Fruit fly (Drosophila melanogaster) whole organism, embryonic: ENCODE results near the gene Bug22.

Experiments used
- ATbp ChIP-seq: fragments of 200-800 bp; sonication (Bioruptor generic); optimal IDR thresholded peaks from 2 replicates; lab custom pipeline; 2017; ENCODE audit warnings: missing biosample characterization, mild to moderate bottlenecking, missing genetic modification characterization, missing genetic modification reagents
- Aef1 ChIP-seq: fragments of 200-800 bp; sonication (Bioruptor generic); IDR thresholded peaks from 3 replicates; pipeline ENCODE4 v1.3.6; 2022; ENCODE audit warnings: missing biosample characterization, missing genetic modification characterization
- CG10462 ChIP-seq: fragments of 200-800 bp; sonication (Bioruptor generic); optimal IDR thresholded peaks from 2 replicates; lab custom pipeline; 2016; ENCODE audit warnings: missing biosample characterization, missing genetic modification characterization
- CG11723 ChIP-seq: fragments of 200-800 bp; sonication (Bioruptor generic); optimal IDR thresholded peaks from 2 replicates; lab custom pipeline; 2017; ENCODE audit warnings: missing biosample characterization, mild to moderate bottlenecking, missing genetic modification characterization
- CG13123 ChIP-seq: fragments of 200-800 bp; sonication (Bioruptor generic); optimal IDR thresholded peaks from 2 replicates; lab custom pipeline; 2016; ENCODE audit warnings: missing biosample characterization, missing genetic modification characterization
- CG13424 ChIP-seq: fragments of 200-800 bp; sonication (Bioruptor generic); optimal IDR thresholded peaks from 2 replicates; lab custom pipeline; 2019; ENCODE audit warnings: missing biosample characterization, mild to moderate bottlenecking, missing genetic modification characterization, moderate library complexity
- CG13624 ChIP-seq: fragments of 200-800 bp; sonication (Bioruptor generic); optimal IDR thresholded peaks from 2 replicates; lab custom pipeline; 2016; ENCODE audit warnings: missing biosample characterization, missing genetic modification characterization
- CG14441 ChIP-seq: fragments of 200-800 bp; sonication (Bioruptor generic); IDR thresholded peaks from 2 replicates; pipeline ENCODE4 v1.3.6; 2022; ENCODE audit warnings: missing biosample characterization, missing genetic modification characterization
- CG16779 ChIP-seq: fragments of 200-800 bp; sonication (Bioruptor generic); IDR thresholded peaks from 2 replicates; pipeline ENCODE4 v1.3.6; 2022; ENCODE audit warnings: missing biosample characterization, missing genetic modification characterization
- CG16863 ChIP-seq: fragments of 200-800 bp; sonication (Bioruptor generic); optimal IDR thresholded peaks from 3 replicates; lab custom pipeline; 2016; ENCODE audit warnings: missing biosample characterization, missing genetic modification characterization
- CG17802 ChIP-seq: fragments of 200-800 bp; sonication (Bioruptor generic); optimal IDR thresholded peaks from 2 replicates; lab custom pipeline; 2018; ENCODE audit warnings: missing biosample characterization, mild to moderate bottlenecking, missing genetic modification characterization, moderate library complexity
- CG17829 ChIP-seq: fragments of 200-800 bp; optimal IDR thresholded peaks from 2 replicates; lab custom pipeline; 2019; ENCODE audit warnings: missing biosample characterization, mild to moderate bottlenecking, missing genetic modification characterization, moderate library complexity
- CG1792 ChIP-seq: fragments of 200-800 bp; sonication (Bioruptor generic); optimal IDR thresholded peaks from 2 replicates; lab custom pipeline; 2016; ENCODE audit warnings: missing biosample characterization, missing genetic modification characterization
- CG3407 ChIP-seq: fragments of 200-800 bp; sonication (Bioruptor generic); optimal IDR thresholded peaks from 2 replicates; lab custom pipeline; 2018; ENCODE audit warnings: missing biosample characterization, mild to moderate bottlenecking, missing genetic modification characterization
- CG3847 ChIP-seq: fragments of 200-800 bp; sonication (Bioruptor generic); IDR thresholded peaks from 2 replicates; pipeline ENCODE4 v1.3.6; 2022; ENCODE audit warnings: missing biosample characterization, missing genetic modification characterization
- CG43689 ChIP-seq: fragments of 200-800 bp; sonication (Bioruptor generic); IDR thresholded peaks from 2 replicates; pipeline ENCODE4 v1.3.6; 2022; ENCODE audit warnings: missing biosample characterization, missing genetic modification characterization
- CG7372 ChIP-seq: fragments of 200-800 bp; sonication (Bioruptor generic); IDR thresholded peaks from 2 replicates; pipeline ENCODE4 v1.3.6; 2022; ENCODE audit warnings: missing biosample characterization, missing genetic modification characterization
- CG7556 ChIP-seq: fragments of 200-800 bp; sonication (Bioruptor generic); optimal IDR thresholded peaks from 2 replicates; lab custom pipeline; 2017; ENCODE audit warnings: missing biosample characterization, mild to moderate bottlenecking, missing genetic modification characterization
- CG7963 ChIP-seq: fragments of 200-800 bp; sonication (Bioruptor generic); IDR thresholded peaks from 3 replicates; pipeline ENCODE4 v1.3.6; 2022; ENCODE audit warnings: missing biosample characterization, missing genetic modification characterization; ENCODE audit not compliant: partially characterized antibody
- CG8944 ChIP-seq: fragments of 200-800 bp; sonication (Bioruptor generic); optimal IDR thresholded peaks from 3 replicates; lab custom pipeline; 2016; ENCODE audit warnings: missing biosample characterization, missing genetic modification characterization
- CG9817 ChIP-seq: fragments of 200-800 bp; sonication (Bioruptor generic); optimal IDR thresholded peaks from 2 replicates; lab custom pipeline; 2018; ENCODE audit warnings: missing biosample characterization, mild to moderate bottlenecking, missing genetic modification characterization, moderate library complexity
- Dad ChIP-seq: fragments of 200-800 bp; sonication (Bioruptor generic); optimal IDR thresholded peaks from 3 replicates; lab custom pipeline; 2016; ENCODE audit warnings: missing biosample characterization, missing genetic modification characterization
- Dfd ChIP-seq, 2 experiments: fragments of >200 bp; optimal IDR thresholded peaks; 2 replicates each; lab custom pipeline; 2017; ENCODE audit warnings: missing biosample characterization in 2 of 2, missing genetic modification characterization in 2 of 2
- Dll ChIP-seq: fragments of 200-800 bp; sonication (Bioruptor generic); IDR thresholded peaks from 4 replicates; pipeline ENCODE4 v1.3.6; 2022; ENCODE audit warnings: missing biosample characterization, missing genetic modification characterization; ENCODE audit not compliant: partially characterized antibody
- E2f1 ChIP-seq: fragments of 200-800 bp; sonication (Bioruptor generic); IDR thresholded peaks from 2 replicates; pipeline ENCODE4 v1.3.6; 2022; ENCODE audit warnings: missing biosample characterization, missing genetic modification characterization
- Eip74EF ChIP-seq, 2 experiments: fragments of 200-800 bp in 1 of 2; fragments of >200 bp in 1 of 2; sonication (Bioruptor generic) in 1 of 2; optimal IDR thresholded peaks; 2 replicates each; lab custom pipeline; 2017 to 2019; ENCODE audit warnings: missing biosample characterization in 2 of 2, missing genetic modification characterization in 2 of 2, mild to moderate bottlenecking in 1 of 2, moderate library complexity in 1 of 2
- HmgZ ChIP-seq: fragments of 200-800 bp; sonication (Bioruptor generic); optimal IDR thresholded peaks from 2 replicates; lab custom pipeline; 2018; ENCODE audit warnings: missing biosample characterization, mild to moderate bottlenecking, missing genetic modification characterization
- Max ChIP-seq: fragments of 200-800 bp; sonication (Bioruptor generic); optimal IDR thresholded peaks from 2 replicates; lab custom pipeline; 2016; ENCODE audit warnings: missing biosample characterization, mild to moderate bottlenecking, missing genetic modification characterization
- Sin3A ChIP-seq: fragments of >200 bp; optimal IDR thresholded peaks from 2 replicates; lab custom pipeline; 2018
- Tbp ChIP-seq: fragments of >200 bp; optimal IDR thresholded peaks from 2 replicates; lab custom pipeline; 2018; ENCODE audit warnings: missing biosample characterization, missing genetic modification characterization
- ash1 ChIP-seq: fragments of 200-800 bp; sonication (Bioruptor generic); optimal IDR thresholded peaks from 2 replicates; lab custom pipeline; 2018; ENCODE audit warnings: missing biosample characterization, mild to moderate bottlenecking, missing genetic modification characterization
- az2 ChIP-seq: fragments of 200-800 bp; sonication (Bioruptor generic); optimal IDR thresholded peaks from 3 replicates; lab custom pipeline; 2016; ENCODE audit warnings: missing biosample characterization, missing genetic modification characterization
- bsh ChIP-seq, 2 experiments: fragments of 200-800 bp; sonication (Bioruptor generic); optimal IDR thresholded peaks; 2 replicates each; lab custom pipeline; 2017 to 2018; ENCODE audit warnings: mild to moderate bottlenecking in 2 of 2, missing biosample characterization in 2 of 2, missing genetic modification characterization in 2 of 2, moderate library complexity in 1 of 2
- btn ChIP-seq: fragments of 200-800 bp; sonication (Bioruptor generic); optimal IDR thresholded peaks from 2 replicates; lab custom pipeline; 2016; ENCODE audit warnings: missing biosample characterization, missing genetic modification characterization
- cas ChIP-seq: fragments of 200-800 bp; sonication (Bioruptor generic); IDR thresholded peaks from 2 replicates; pipeline ENCODE4 v1.3.6; 2022; ENCODE audit warnings: missing biosample characterization, missing genetic modification characterization
- croc ChIP-seq: fragments of 200-800 bp; sonication (Bioruptor generic); conservative IDR thresholded peaks from 3 replicates; pipeline ENCODE4 v1.3.6; 2022; ENCODE audit warnings: missing biosample characterization, missing genetic modification characterization
- dimm ChIP-seq: fragments of 200-800 bp; sonication (Bioruptor generic); IDR thresholded peaks from 2 replicates; pipeline ENCODE4 v1.3.6; 2022; ENCODE audit warnings: missing biosample characterization, missing genetic modification characterization
- fru ChIP-seq: fragments of >200 bp; optimal IDR thresholded peaks from 2 replicates; lab custom pipeline; 2017
- gsb ChIP-seq: fragments of 200-800 bp; sonication (Bioruptor generic); IDR thresholded peaks from 2 replicates; pipeline ENCODE4 v1.3.6; 2022; ENCODE audit warnings: missing biosample characterization, missing genetic modification characterization
- h ChIP-seq: fragments of >200 bp; optimal IDR thresholded peaks from 2 replicates; lab custom pipeline; 2017
- hbn ChIP-seq: fragments of 200-800 bp; sonication (Bioruptor generic); IDR thresholded peaks from 2 replicates; pipeline ENCODE4 v1.3.6; 2022; ENCODE audit warnings: missing biosample characterization, missing genetic modification characterization; ENCODE audit not compliant: partially characterized antibody
- hkb ChIP-seq, 2 experiments: fragments of 200-800 bp in 1 of 2; fragments of >200 bp in 1 of 2; sonication (Bioruptor generic) in 1 of 2; IDR thresholded peaks in 1 of 2; optimal IDR thresholded peaks in 1 of 2; 2 replicates each; pipeline versions ENCODE4 v1.3.6 to Lab custom; 2017 to 2022; ENCODE audit warnings: missing biosample characterization in 1 of 2, missing genetic modification characterization in 1 of 2
- nau ChIP-seq: fragments of 200-800 bp; sonication (Bioruptor generic); optimal IDR thresholded peaks from 3 replicates; lab custom pipeline; 2017; ENCODE audit warnings: missing biosample characterization, mild to moderate bottlenecking, missing genetic modification characterization, missing genetic modification reagents
- pnt ChIP-seq: fragments of 200-800 bp; sonication (Bioruptor generic); optimal IDR thresholded peaks from 3 replicates; lab custom pipeline; 2016; ENCODE audit warnings: missing biosample characterization, missing genetic modification characterization
- repo ChIP-seq: fragments of 200-800 bp; sonication (Bioruptor generic); optimal IDR thresholded peaks from 2 replicates; lab custom pipeline; 2016; ENCODE audit warnings: missing biosample characterization, missing genetic modification characterization
- sens-2 ChIP-seq: fragments of 200-800 bp; sonication (Bioruptor generic); IDR thresholded peaks from 2 replicates; pipeline ENCODE4 v1.3.6; 2022; ENCODE audit warnings: missing biosample characterization, missing genetic modification characterization
- sim ChIP-seq: fragments of 200-800 bp; sonication (Bioruptor generic); IDR thresholded peaks from 2 replicates; pipeline ENCODE4 v1.3.6; 2022; ENCODE audit warnings: missing biosample characterization, missing genetic modification characterization
- sisA ChIP-seq: fragments of 200-800 bp; sonication (Bioruptor generic); IDR thresholded peaks from 2 replicates; pipeline ENCODE4 v1.3.6; 2022; ENCODE audit warnings: missing biosample characterization, missing genetic modification characterization
- tap ChIP-seq: fragments of 200-800 bp; optimal IDR thresholded peaks from 3 replicates; lab custom pipeline; 2019; ENCODE audit warnings: missing biosample characterization, mild to moderate bottlenecking, missing genetic modification characterization, moderate library complexity
- ttk ChIP-seq: fragments of 200-800 bp; sonication (Bioruptor generic); IDR thresholded peaks from 2 replicates; pipeline ENCODE4 v2.1.2; 2022; ENCODE audit warnings: missing biosample characterization, missing genetic modification characterization
- unpg ChIP-seq: fragments of 200-800 bp; sonication (Bioruptor generic); optimal IDR thresholded peaks from 3 replicates; lab custom pipeline; 2018; ENCODE audit warnings: missing biosample characterization, mild to moderate bottlenecking, missing genetic modification characterization, moderate library complexity

Bug22 gene

dm6 chr2L:10381890-10382450, 48.7 kb downstream of the Bug22 start, which contains the start of gene CG5096 (continued):
- TF ChIP-seq CG1792 (GFP tag; lab: Kevin White, UChicago) (peak; percentile 78), Sin3A (lab: Kevin White, UChicago) (no peak), pnt (peak; percentile 71), sens-2 (GFP tag; lab: Robert Waterston, UW) (no peak), Aef1 (GFP tag; lab: Robert Waterston, UW) (peak; percentile 88), sim (peak; percentile 70; the same call in 1 of the 2 replicates), Eip74EF (GFP tag; optimal IDR thresholded peaks at IDR 0.05; lab: Kevin White, UChicago) (peak in 1 of 2 experiments; percentile 87), CG16779 (GFP tag; lab: Robert Waterston, UW) (0 out of 2 replicates have a peak, but pooled peaks have one; percentile 60), repo (GFP tag; lab: Kevin White, UChicago) (peak; percentile 39), CG16863 (GFP tag; lab: Kevin White, UChicago) (peak; percentile 71), CG7556 (GFP tag; lab: Kevin White, UChicago) (peak; percentile 81), CG7963 (no peak), HmgZ (tag; lab: Kevin White, UChicago) (peak; percentile 95), CG43689 (GFP tag; lab: Robert Waterston, UW) (no peak), nau (GFP tag; lab: Kevin White, UChicago) (peak; percentile 84), Max (GFP tag; lab: Kevin White, UChicago) (peak; percentile 70), Dll (no peak), CG7372 (GFP tag; lab: Robert Waterston, UW) (peak; percentile 81), CG11723 (peak; percentile 70), CG13624 (peak; percentile 79), tap (tag; lab: Kevin White, UChicago) (peak; percentile 94), gsb (GFP tag; lab: Robert Waterston, UW) (peak; percentile 84), CG10462 (peak; percentile 52), CG3847 (GFP tag; lab: Robert Waterston, UW) (peak; percentile 82; the same call in 1 of the 2 replicates), CG13123 (GFP tag; lab: Kevin White, UChicago) (peak; percentile 71), btn (peak; percentile 41), fru (lab: Kevin White, UChicago) (no peak), CG8944 (GFP tag; lab: Kevin White, UChicago) (peak; percentile 43), Dad (peak; percentile 51), ttk (peak; percentile 82; the same call in 1 of the 2 replicates), CG14441 (GFP tag; lab: Robert Waterston, UW) (peak; percentile 92), Dfd (GFP tag; optimal IDR thresholded peaks at IDR 0.05; lab: Kevin White, UChicago) (no peak), CG17829 (tag; lab: Kevin White, UChicago) (peak; percentile 88), CG3407 (GFP tag; lab: Kevin White, UChicago) (peak; percentile 49), croc (GFP tag; lab: Robert Waterston, UW) (no peak), az2 (peak; percentile 79), CG13424 (tag; lab: Kevin White, UChicago) (peak; percentile 93), dimm (GFP tag; lab: Robert Waterston, UW) (no peak; the same call in 1 of the 2 replicates), ATbp (GFP tag; lab: Kevin White, UChicago) (peak; percentile 82), CG9817 (tag; lab: Kevin White, UChicago) (peak; percentile 85), hbn (GFP tag; lab: Robert Waterston, UW) (no peak), h (lab: Kevin White, UChicago) (no peak), Tbp (GFP tag; lab: Kevin White, UChicago) (no peak), sisA (GFP tag; lab: Robert Waterston, UW) (peak; percentile 72; the same call in 1 of the 2 replicates), hkb (optimal IDR thresholded peaks at IDR 0.05; lab: Kevin White, UChicago) (no peak), hkb (GFP tag; IDR thresholded peaks at IDR 0.05; lab: Robert Waterston, UW) (peak; percentile 96), cas (GFP tag; lab: Robert Waterston, UW) (peak; percentile 76; the same call in 1 of the 2 replicates), ash1 (GFP tag; lab: Kevin White, UChicago) (peak; percentile 82), E2f1 (GFP tag; lab: Robert Waterston, UW) (peak; percentile 88), CG17802 (peak; percentile 45), unpg (GFP tag; lab: Kevin White, UChicago) (peak; percentile 92), bsh (GFP tag; optimal IDR thresholded peaks at IDR 0.05; lab: Kevin White, UChicago) (peak in 1 of 2 experiments; percentile 90)
